Fruit fly (Drosophila melanogaster): ENCODE results near the gene CG13919.

Gene CG13919

dm6 chr3L:1618116-1618727 is 27.0 kb upstream of the CG13919 start, which contains the start of the genes CG13926, ABCB7 and CG33230 (continued):
- TF ChIP-seq CG6683 (GFP tag; optimal IDR thresholded peaks at IDR 0.05), result no peak
- no peak for TF ChIP-seq psq (GFP tag; optimal IDR thresholded peaks at IDR 0.05)
- TF ChIP-seq Hand (GFP tag; optimal IDR thresholded peaks at IDR 0.05), result no peak
- no peak for TF ChIP-seq H15 (GFP tag; IDR thresholded peaks at IDR 0.05)
- no peak for TF ChIP-seq CG18764 (GFP tag; optimal IDR thresholded peaks at IDR 0.05)
- TF ChIP-seq fu2 (GFP tag; optimal IDR thresholded peaks at IDR 0.05), result peak; percentile 6
- TF ChIP-seq CG7839 (tag; optimal IDR thresholded peaks at IDR 0.05), result no peak
- no peak for TF ChIP-seq CG11504 (tag; optimal IDR thresholded peaks at IDR 0.05)
- TF ChIP-seq Hsf (GFP tag; optimal IDR thresholded peaks at IDR 0.05), result peak; percentile 40
- peak; percentile 15 for TF ChIP-seq bcd (GFP tag; optimal IDR thresholded peaks at IDR 0.05)
- TF ChIP-seq corto (GFP tag; optimal IDR thresholded peaks at IDR 0.05), result no peak
- TF ChIP-seq Dfd (GFP tag; optimal IDR thresholded peaks at IDR 0.05), result no peak
- no peak for TF ChIP-seq CG8290 (GFP tag; optimal IDR thresholded peaks at IDR 0.05)
- TF ChIP-seq CG8290 (tag; optimal IDR thresholded peaks at IDR 0.05), result no peak
- no peak for TF ChIP-seq CG17186 (GFP tag; optimal IDR thresholded peaks at IDR 0.05)
- no peak for TF ChIP-seq Hr3 (GFP tag; optimal IDR thresholded peaks at IDR 0.05)
- no peak for TF ChIP-seq CG3407 (GFP tag; optimal IDR thresholded peaks at IDR 0.05)
- TF ChIP-seq CG16813 (GFP tag; IDR thresholded peaks at IDR 0.05; ENCODE audit: partially characterized antibody), result peak; percentile 43; the same call in 1 of the 3 replicates
- no peak for TF ChIP-seq disco-r (GFP tag; optimal IDR thresholded peaks at IDR 0.05)
- no peak for TF ChIP-seq CG15269 (tag; optimal IDR thresholded peaks at IDR 0.05)
- TF ChIP-seq wek (GFP tag; optimal IDR thresholded peaks at IDR 0.05), result no peak
- TF ChIP-seq Blimp-1 (GFP tag; optimal IDR thresholded peaks at IDR 0.05), result no peak
- TF ChIP-seq peb (GFP tag; IDR thresholded peaks at IDR 0.05), result no peak
- no peak for TF ChIP-seq sr (GFP tag; IDR thresholded peaks at IDR 0.05)
- no peak for TF ChIP-seq Bteb2 (GFP tag; optimal IDR thresholded peaks at IDR 0.05)
- no peak for TF ChIP-seq bigmax (GFP tag; optimal IDR thresholded peaks at IDR 0.05)
- peak; percentile 81 for TF ChIP-seq Hey (tag; optimal IDR thresholded peaks at IDR 0.05)
- peak; percentile 54 for TF ChIP-seq MESR4 (GFP tag; optimal IDR thresholded peaks at IDR 0.05)
- no peak for TF ChIP-seq CG12104 (GFP tag; optimal IDR thresholded peaks at IDR 0.05)
- no peak for TF ChIP-seq E2f2 (GFP tag; IDR thresholded peaks at IDR 0.05)
- no peak for TF ChIP-seq CG2202 (tag; optimal IDR thresholded peaks at IDR 0.05)
- TF ChIP-seq sima (GFP tag; optimal IDR thresholded peaks at IDR 0.05), result no peak
- TF ChIP-seq TFAM (GFP tag; optimal IDR thresholded peaks at IDR 0.05), result no peak
- TF ChIP-seq gfzf (GFP tag; optimal IDR thresholded peaks at IDR 0.05), result no peak
- no peak for TF ChIP-seq repo (GFP tag; optimal IDR thresholded peaks at IDR 0.05)
- no peak for TF ChIP-seq Optix (GFP tag; IDR thresholded peaks at IDR 0.05)
- no peak for TF ChIP-seq org-1 (GFP tag; optimal IDR thresholded peaks at IDR 0.05)
- TF ChIP-seq Hmx (GFP tag; optimal IDR thresholded peaks at IDR 0.05), result no peak
- peak; percentile 31 for TF ChIP-seq lab (GFP tag; optimal IDR thresholded peaks at IDR 0.05)
- TF ChIP-seq E2f1 (GFP tag; IDR thresholded peaks at IDR 0.05), result no peak
- TF ChIP-seq prd (optimal IDR thresholded peaks at IDR 0.05), result no peak
- TF ChIP-seq prd (GFP tag; IDR thresholded peaks at IDR 0.05), result peak; percentile 20; the same call in 2 of the 3 replicates
- no peak for TF ChIP-seq CG15073 (GFP tag; optimal IDR thresholded peaks at IDR 0.05)
- no peak for TF ChIP-seq CG16815 (GFP tag; optimal IDR thresholded peaks at IDR 0.05)
- peak; percentile 57 for TF ChIP-seq mam (GFP tag; optimal IDR thresholded peaks at IDR 0.05)
- TF ChIP-seq CG2116 (GFP tag; optimal IDR thresholded peaks at IDR 0.05), result peak; percentile 42
- no peak for TF ChIP-seq Opbp (GFP tag; IDR thresholded peaks at IDR 0.05; ENCODE audit: partially characterized antibody)
- no peak for TF ChIP-seq Fer2 (tag; optimal IDR thresholded peaks at IDR 0.05)
- TF ChIP-seq CG14667 (GFP tag; IDR thresholded peaks at IDR 0.05), result no peak
- no peak; the same call in 2 of the 3 replicates for TF ChIP-seq CG17361 (GFP tag; IDR thresholded peaks at IDR 0.05)
- no peak for TF ChIP-seq p53 (GFP tag; optimal IDR thresholded peaks at IDR 0.05)
